Fruit fly (Drosophila melanogaster) whole organism, embryonic: ENCODE results near the gene CG34179.

Source experiments
- CG10274 ChIP-seq: fragments of 200-800 bp; sonication (Bioruptor generic); optimal IDR thresholded peaks from 3 replicates; lab custom pipeline; 2017; ENCODE audit warnings: missing biosample characterization, mild to moderate bottlenecking, missing genetic modification characterization
- CG10366 ChIP-seq: fragments of 200-800 bp; sonication (Bioruptor generic); IDR thresholded peaks from 2 replicates; pipeline ENCODE4 v1.3.6; 2022; ENCODE audit warnings: missing biosample characterization, missing genetic modification characterization
- CG10543 ChIP-seq: fragments of 200-800 bp; sonication (Bioruptor generic); optimal IDR thresholded peaks from 3 replicates; lab custom pipeline; 2017; ENCODE audit warnings: missing biosample characterization, mild to moderate bottlenecking, missing genetic modification characterization, moderate library complexity
- CG10959 ChIP-seq: fragments of 200-800 bp; sonication (Bioruptor generic); IDR thresholded peaks from 2 replicates; pipeline ENCODE4 v1.3.6; 2022; ENCODE audit warnings: missing biosample characterization, missing genetic modification characterization
- CG11247 ChIP-seq: fragments of 200-800 bp; sonication (Bioruptor generic); IDR thresholded peaks from 2 replicates; pipeline ENCODE4 v1.3.6; 2022; ENCODE audit warnings: missing biosample characterization, missing genetic modification characterization
- CG12155 ChIP-seq: fragments of 200-800 bp; sonication (Bioruptor generic); optimal IDR thresholded peaks from 3 replicates; lab custom pipeline; 2016; ENCODE audit warnings: missing biosample characterization, missing genetic modification characterization
- CG12744 ChIP-seq: fragments of 200-800 bp; sonication (Bioruptor generic); optimal IDR thresholded peaks from 2 replicates; lab custom pipeline; 2016; ENCODE audit warnings: missing biosample characterization, missing genetic modification characterization
- CG12769 ChIP-seq: fragments of 200-800 bp; sonication (Bioruptor generic); optimal IDR thresholded peaks from 2 replicates; lab custom pipeline; 2019; ENCODE audit warnings: missing biosample characterization, mild to moderate bottlenecking, missing genetic modification characterization, moderate library complexity
- CG12942 ChIP-seq: fragments of 200-800 bp; sonication (Bioruptor generic); optimal IDR thresholded peaks from 3 replicates; lab custom pipeline; 2016; ENCODE audit warnings: missing biosample characterization, missing genetic modification characterization
- CG13296 ChIP-seq: fragments of 200-800 bp; sonication (Bioruptor generic); optimal IDR thresholded peaks from 3 replicates; lab custom pipeline; 2018; ENCODE audit warnings: missing biosample characterization, mild to moderate bottlenecking, missing genetic modification characterization
- CG15011 ChIP-seq: fragments of 200-800 bp; sonication (Bioruptor generic); optimal IDR thresholded peaks from 3 replicates; lab custom pipeline; 2018; ENCODE audit warnings: missing biosample characterization, mild to moderate bottlenecking, missing genetic modification characterization
- CG15269 ChIP-seq: fragments of 200-800 bp; sonication (Bioruptor generic); optimal IDR thresholded peaks from 2 replicates; lab custom pipeline; 2018; ENCODE audit warnings: missing biosample characterization, mild to moderate bottlenecking, missing genetic modification characterization, moderate library complexity
- CG1529 ChIP-seq: fragments of 200-800 bp; sonication (Bioruptor generic); optimal IDR thresholded peaks from 3 replicates; lab custom pipeline; 2018; ENCODE audit warnings: missing biosample characterization, missing genetic modification characterization
- CG1602 ChIP-seq: fragments of 200-800 bp; sonication (Bioruptor generic); optimal IDR thresholded peaks from 3 replicates; lab custom pipeline; 2016; ENCODE audit warnings: missing biosample characterization, missing genetic modification characterization
- CG17186 ChIP-seq: fragments of 200-800 bp; sonication (Bioruptor generic); optimal IDR thresholded peaks from 3 replicates; lab custom pipeline; 2017; ENCODE audit warnings: missing biosample characterization, missing genetic modification reagents, missing genetic modification characterization
- CG17829 ChIP-seq: fragments of 200-800 bp; optimal IDR thresholded peaks from 2 replicates; lab custom pipeline; 2019; ENCODE audit warnings: missing biosample characterization, mild to moderate bottlenecking, missing genetic modification characterization, moderate library complexity
- CG1832 ChIP-seq: fragments of 200-800 bp; sonication (Bioruptor generic); optimal IDR thresholded peaks from 2 replicates; lab custom pipeline; 2017; ENCODE audit warnings: missing biosample characterization, mild to moderate bottlenecking, missing genetic modification characterization, inconsistent platforms
- CG2199 ChIP-seq: fragments of 200-800 bp; sonication (Bioruptor generic); IDR thresholded peaks from 3 replicates; pipeline ENCODE4 v1.3.6; 2022; ENCODE audit warnings: missing biosample characterization, missing genetic modification characterization
- CG2202 ChIP-seq: fragments of 200-800 bp; sonication (Bioruptor generic); optimal IDR thresholded peaks from 2 replicates; lab custom pipeline; 2018; ENCODE audit warnings: missing biosample characterization, mild to moderate bottlenecking, missing genetic modification characterization
- CG30020 ChIP-seq: fragments of 200-800 bp; optimal IDR thresholded peaks from 2 replicates; lab custom pipeline; 2019; ENCODE audit warnings: missing biosample characterization, mild to moderate bottlenecking, missing genetic modification characterization, moderate library complexity
- CG32532 ChIP-seq: fragments of 200-800 bp; sonication (Bioruptor generic); IDR thresholded peaks from 2 replicates; pipeline ENCODE4 v1.3.6; 2022; ENCODE audit warnings: missing biosample characterization, missing genetic modification characterization
- CG32772 ChIP-seq: fragments of 200-800 bp; sonication (Bioruptor generic); IDR thresholded peaks from 2 replicates; pipeline ENCODE4 v1.3.6; 2022; ENCODE audit warnings: missing biosample characterization, missing genetic modification characterization
- CG3726 ChIP-seq: fragments of 200-800 bp; sonication (Bioruptor generic); IDR thresholded peaks from 3 replicates; pipeline ENCODE4, ENCODE4 v1.3.6; 2022; ENCODE audit warnings: missing biosample characterization, missing genetic modification characterization
- CG9609 ChIP-seq: fragments of 200-800 bp; sonication (Bioruptor generic); optimal IDR thresholded peaks from 3 replicates; lab custom pipeline; 2016; ENCODE audit warnings: missing biosample characterization, missing genetic modification characterization
- CG9727 ChIP-seq: fragments of 200-800 bp; sonication (Bioruptor generic); optimal IDR thresholded peaks from 3 replicates; lab custom pipeline; 2017; ENCODE audit warnings: missing biosample characterization, mild to moderate bottlenecking, missing genetic modification characterization
- CHES-1-like ChIP-seq: fragments of 200-800 bp; sonication (Bioruptor generic); optimal IDR thresholded peaks from 2 replicates; lab custom pipeline; 2016; ENCODE audit warnings: missing biosample characterization, missing genetic modification characterization
- CrebB ChIP-seq: fragments of 200-800 bp; sonication (Bioruptor generic); optimal IDR thresholded peaks from 3 replicates; lab custom pipeline; 2018; ENCODE audit warnings: missing biosample characterization, mild to moderate bottlenecking, missing genetic modification characterization
- Elba2 ChIP-seq: fragments of 200-800 bp; sonication (Bioruptor generic); optimal IDR thresholded peaks from 3 replicates; lab custom pipeline; 2016; ENCODE audit warnings: missing biosample characterization, missing genetic modification characterization
- Ets65A ChIP-seq: fragments of 200-800 bp; sonication (Bioruptor generic); peaks from one replicate; lab custom pipeline; 2016; ENCODE audit warnings: missing biosample characterization, missing genetic modification characterization
- Fer3 ChIP-seq: fragments of 200-800 bp; sonication (Bioruptor generic); optimal IDR thresholded peaks from 2 replicates; lab custom pipeline; 2018; ENCODE audit warnings: missing biosample characterization, mild to moderate bottlenecking, missing genetic modification characterization, moderate library complexity
- Lim3 ChIP-seq: fragments of 200-800 bp; sonication (Bioruptor generic); IDR thresholded peaks from 2 replicates; pipeline ENCODE4 v1.3.6; 2022; ENCODE audit warnings: missing biosample characterization, missing genetic modification characterization
- Nf-YA ChIP-seq: fragments of 200-800 bp; sonication (Bioruptor generic); IDR thresholded peaks from 2 replicates; pipeline ENCODE4 v1.3.6; 2022; ENCODE audit warnings: missing biosample characterization, missing genetic modification characterization
- Rx ChIP-seq: fragments of 200-800 bp; sonication (Bioruptor generic); IDR thresholded peaks from 2 replicates; pipeline ENCODE4 v1.3.6; 2022; ENCODE audit warnings: missing biosample characterization, missing genetic modification characterization
- Sox102F ChIP-seq: fragments of 200-800 bp; sonication (Bioruptor generic); optimal IDR thresholded peaks from 2 replicates; lab custom pipeline; 2018; ENCODE audit warnings: missing biosample characterization, mild to moderate bottlenecking, missing genetic modification characterization, moderate library complexity
- Trl ChIP-seq, 3 experiments: fragments of >200 bp in 2 of 3; fragments of 200-800 bp in 1 of 3; sonication (Bioruptor generic) in 1 of 3; optimal IDR thresholded peaks; 2 replicates in 1 of 3; 3 replicates in 2 of 3; lab custom pipeline; 2016 to 2017; ENCODE audit warnings: missing biosample characterization in 1 of 3, missing genetic modification characterization in 1 of 3
- ato ChIP-seq: fragments of 200-800 bp; sonication (Bioruptor generic); IDR thresholded peaks from 2 replicates; pipeline ENCODE4 v1.3.6; 2022; ENCODE audit warnings: missing biosample characterization, missing genetic modification characterization; ENCODE audit not compliant: partially characterized antibody
- chif ChIP-seq, 2 experiments: fragments of 200-800 bp; sonication (Bioruptor generic); optimal IDR thresholded peaks; 3 replicates each; lab custom pipeline; 2016; ENCODE audit warnings: missing biosample characterization in 2 of 2, missing genetic modification characterization in 2 of 2
- dmrt99B ChIP-seq: fragments of 200-800 bp; sonication (Bioruptor generic); optimal IDR thresholded peaks from 2 replicates; lab custom pipeline; 2018; ENCODE audit warnings: missing biosample characterization, mild to moderate bottlenecking, missing genetic modification characterization, moderate library complexity
- gcm ChIP-seq: fragments of 200-800 bp; sonication (Bioruptor generic); optimal IDR thresholded peaks from 2 replicates; lab custom pipeline; 2019; ENCODE audit warnings: missing biosample characterization, mild to moderate bottlenecking, missing genetic modification characterization, moderate library complexity
- gcm2 ChIP-seq: fragments of 200-800 bp; sonication (Bioruptor generic); optimal IDR thresholded peaks from 2 replicates; lab custom pipeline; 2016; ENCODE audit warnings: missing biosample characterization, missing genetic modification characterization
- gfzf ChIP-seq: fragments of 200-800 bp; sonication (Bioruptor generic); optimal IDR thresholded peaks from 2 replicates; lab custom pipeline; 2016; ENCODE audit warnings: missing biosample characterization, mild to moderate bottlenecking, missing genetic modification characterization, moderate library complexity
- h ChIP-seq: fragments of >200 bp; optimal IDR thresholded peaks from 2 replicates; lab custom pipeline; 2017
- hbn ChIP-seq: fragments of 200-800 bp; sonication (Bioruptor generic); IDR thresholded peaks from 2 replicates; pipeline ENCODE4 v1.3.6; 2022; ENCODE audit warnings: missing biosample characterization, missing genetic modification characterization; ENCODE audit not compliant: partially characterized antibody
- inv ChIP-seq: fragments of 200-800 bp; sonication (Bioruptor generic); IDR thresholded peaks from 2 replicates; pipeline ENCODE4 v1.3.6; 2022; ENCODE audit warnings: missing biosample characterization, missing genetic modification characterization; ENCODE audit not compliant: partially characterized antibody
- lov ChIP-seq, 2 experiments: fragments of 200-800 bp in 1 of 2; fragments of >200 bp in 1 of 2; sonication (Bioruptor generic) in 1 of 2; IDR thresholded peaks in 1 of 2; optimal IDR thresholded peaks in 1 of 2; 2 replicates in 1 of 2; 3 replicates in 1 of 2; pipeline versions ENCODE4 v1.3.6 to Lab custom; 2017 to 2022; ENCODE audit warnings: missing biosample characterization in 1 of 2, missing genetic modification characterization in 1 of 2
- mirr ChIP-seq: fragments of 200-800 bp; sonication (Bioruptor generic); optimal IDR thresholded peaks from 3 replicates; lab custom pipeline; 2018; ENCODE audit warnings: missing biosample characterization, mild to moderate bottlenecking, missing genetic modification characterization
- pfk ChIP-seq: fragments of 200-800 bp; sonication (Bioruptor generic); optimal IDR thresholded peaks from 2 replicates; lab custom pipeline; 2018; ENCODE audit warnings: missing biosample characterization, mild to moderate bottlenecking, missing genetic modification characterization, moderate library complexity
- schlank ChIP-seq: fragments of 200-800 bp; sonication (Bioruptor generic); optimal IDR thresholded peaks from 2 replicates; lab custom pipeline; 2018; ENCODE audit warnings: missing biosample characterization, mild to moderate bottlenecking, missing genetic modification characterization
- twi ChIP-seq: fragments of 200-800 bp; optimal IDR thresholded peaks from 2 replicates; lab custom pipeline; 2019; ENCODE audit warnings: missing biosample characterization, mild to moderate bottlenecking, missing genetic modification characterization, moderate library complexity
- unc-4 ChIP-seq: fragments of 200-800 bp; sonication (Bioruptor generic); IDR thresholded peaks from 2 replicates; pipeline ENCODE4 v1.3.6; 2022; ENCODE audit warnings: missing biosample characterization, missing genetic modification characterization; ENCODE audit not compliant: partially characterized antibody
- wor ChIP-seq: fragments of 200-800 bp; sonication (Bioruptor generic); IDR thresholded peaks from 2 replicates; pipeline ENCODE4 v1.3.6; 2022; ENCODE audit warnings: missing biosample characterization, missing genetic modification characterization

Gene CG34179

DNA sequence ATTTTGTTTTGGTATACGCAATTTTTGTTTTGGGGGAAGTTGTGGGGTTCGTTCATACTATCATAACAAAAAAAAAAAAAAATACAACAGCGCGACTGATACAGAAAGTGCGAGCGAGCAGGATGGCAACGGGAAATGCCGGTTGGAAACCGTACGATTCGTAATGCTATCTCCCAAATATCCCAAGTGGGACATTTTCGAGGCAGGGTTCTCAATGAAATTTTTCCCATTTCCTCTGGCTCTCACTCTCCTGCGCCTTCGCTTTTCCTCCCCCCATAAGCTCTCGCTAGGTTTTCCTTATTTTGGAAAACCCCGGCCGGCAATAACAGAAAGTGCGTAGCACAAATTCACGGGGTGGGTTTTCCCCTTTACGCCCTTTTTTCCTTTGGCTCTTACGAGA is 43.8 kb upstream of the CG34179 start (continued):
- TF ChIP-seq Nf-YA (GFP tag; lab: Robert Waterston, UW) (no peak), CG1529 (GFP tag; lab: Kevin White, UChicago) (no peak), CG2202 (no peak), CG9609 (GFP tag; lab: Kevin White, UChicago) (no peak), Elba2 (GFP tag; lab: Kevin White, UChicago) (no peak), twi (tag; lab: Kevin White, UChicago) (no peak), CG12769 (tag; lab: Kevin White, UChicago) (no peak), dmrt99B (tag; lab: Kevin White, UChicago) (no peak), CG9727 (no peak), CG1832 (GFP tag; lab: Kevin White, UChicago) (no peak), schlank (tag; lab: Kevin White, UChicago) (no peak), CG12155 (GFP tag; lab: Kevin White, UChicago) (no peak), CG10543 (peak; percentile 12), CG3726 (GFP tag; lab: Robert Waterston, UW) (no peak), Trl (optimal IDR thresholded peaks at IDR 0.05; lab: Kevin White, UChicago) (peak in 1 of 2 experiments; percentile 11), Trl (GFP tag; optimal IDR thresholded peaks at IDR 0.05; lab: Kevin White, UChicago) (no peak), CG13296 (GFP tag; lab: Kevin White, UChicago) (peak; percentile 33), Fer3 (tag; lab: Kevin White, UChicago) (no peak), CG12744 (no peak), CG17829 (no peak), CG15011 (GFP tag; lab: Kevin White, UChicago) (no peak), CG10274 (GFP tag; lab: Kevin White, UChicago) (no peak), CG10366 (no peak), inv (GFP tag; lab: Robert Waterston, UW) (no peak), CG32772 (0 out of 2 replicates have a peak, but pooled peaks have one; percentile 24), lov (optimal IDR thresholded peaks at IDR 0.05; lab: Kevin White, UChicago) (no peak), lov (GFP tag; IDR thresholded peaks at IDR 0.05; lab: Robert Waterston, UW) (no peak), Ets65A (GFP tag; lab: Kevin White, UChicago) (no peak), CG32532 (GFP tag; lab: Robert Waterston, UW) (no peak), wor (GFP tag; lab: Robert Waterston, UW) (no peak), Rx (GFP tag; lab: Robert Waterston, UW) (no peak), chif (GFP tag; optimal IDR thresholded peaks at IDR 0.05; lab: Kevin White, UChicago) (no peak), gcm2 (GFP tag; lab: Kevin White, UChicago) (no peak), gfzf (GFP tag; lab: Kevin White, UChicago) (no peak), CG15269 (tag; lab: Kevin White, UChicago) (no peak), CrebB (tag; lab: Kevin White, UChicago) (no peak), gcm (GFP tag; lab: Kevin White, UChicago) (no peak), CG2199 (GFP tag; lab: Robert Waterston, UW) (no peak), CG11247 (GFP tag; lab: Robert Waterston, UW) (no peak), Sox102F (no peak), unc-4 (GFP tag; lab: Robert Waterston, UW) (no peak), ato (no peak), mirr (GFP tag; lab: Kevin White, UChicago) (no peak), CG10959 (GFP tag; lab: Robert Waterston, UW) (no peak), CG12942 (no peak), CG17186 (no peak), CHES-1-like (GFP tag; lab: Kevin White, UChicago) (no peak), CG30020 (tag; lab: Kevin White, UChicago) (no peak), CG1602 (no peak), hbn (GFP tag; lab: Robert Waterston, UW) (no peak), Lim3 (GFP tag; lab: Robert Waterston, UW) (no peak), pfk (no peak), h (lab: Kevin White, UChicago) (no peak)
